Worm (Caenorhabditis elegans) whole organism, L4/young adult: ENCODE data around the gene C16A3.6.

Source experiments
- dao-5 ChIP-seq: sonication (generic microtip); optimal IDR thresholded peaks from 2 replicates; lab custom pipeline; 2016; ENCODE audit warnings: missing genotype, missing genetic modification characterization, moderate library complexity, missing compliant biosample characterization
- him-1 ChIP-seq: sonication (generic microtip); optimal IDR thresholded peaks from 2 replicates; lab custom pipeline; 2016; ENCODE audit warnings: missing genotype, missing genetic modification reagents, missing genetic modification characterization, missing compliant biosample characterization

- TF ChIP-seq him-1 (tag; lab: Kevin White, UChicago) (no peak), dao-5 (tag; lab: Kevin White, UChicago) (no peak)
These were observed 5.0 kb upstream of the C16A3.6 start for ce11 chrIII:6373850-6374474.
